Worm (Caenorhabditis elegans) whole organism, L1 larva: ENCODE measurements around the gene str-139.

Source experiments
- C16A3.4 ChIP-seq: fragments of 150-350 bp; optimal IDR thresholded peaks from 2 replicates; lab custom pipeline; 2014; ENCODE audit warnings: missing biosample characterization, missing genetic modification characterization
- F16B12.6 ChIP-seq: fragments of 150-350 bp; optimal IDR thresholded peaks from 2 replicates; lab custom pipeline; 2014; ENCODE audit warnings: missing biosample characterization, missing genetic modification characterization
- alr-1 ChIP-seq: fragments of 200-800 bp; sonication (Bioruptor generic); optimal IDR thresholded peaks from 2 replicates; lab custom pipeline; 2018; ENCODE audit warnings: borderline replicate concordance, mild to moderate bottlenecking, missing genetic modification characterization, missing compliant biosample characterization
- blmp-1 ChIP-seq: fragments of 150-350 bp; optimal IDR thresholded peaks from 2 replicates; lab custom pipeline; 2014; ENCODE audit warnings: missing biosample characterization, missing genetic modification characterization
- ceh-8 ChIP-seq: fragments of 200-800 bp; sonication (Bioruptor generic); optimal IDR thresholded peaks from 2 replicates; lab custom pipeline; 2018; ENCODE audit warnings: mild to moderate bottlenecking, missing genetic modification characterization, moderate library complexity, missing compliant biosample characterization
- dpl-1 ChIP-seq, 3 experiments: fragments of 150-350 bp in 2 of 3; sonication (generic microtip) in 1 of 3; optimal IDR thresholded peaks; 2 replicates each; lab custom pipeline; 2014 to 2017; ENCODE audit warnings: missing biosample characterization in 3 of 3, missing genetic modification characterization in 3 of 3, missing genetic modification reagents in 3 of 3
- efl-1 ChIP-seq, 4 experiments: fragments of 150-350 bp; optimal IDR thresholded peaks in 3 of 4; peaks in 1 of 4; 1 replicate in 1 of 4; 2 replicates in 3 of 4; lab custom pipeline; 2014; ENCODE audit warnings: missing biosample characterization in 2 of 4, missing genetic modification characterization in 2 of 4, missing genetic modification reagents in 2 of 4
- elt-2 ChIP-seq: sonication (generic microtip); optimal IDR thresholded peaks from 2 replicates; lab custom pipeline; 2016; ENCODE audit warnings: missing genetic modification characterization, mild to moderate bottlenecking, inconsistent platforms, missing compliant biosample characterization, missing genetic modification reagents
- elt-3 ChIP-seq, 6 experiments: fragments of 150-350 bp in 1 of 6; sonication (generic microtip); optimal IDR thresholded peaks; 2 replicates each; lab custom pipeline; 2017 to 2018; ENCODE audit warnings: missing biosample characterization in 6 of 6, missing genetic modification characterization in 6 of 6, inconsistent platforms in 1 of 6
- ets-5 ChIP-seq: fragments of 200-800 bp; sonication (Bioruptor generic); IDR thresholded peaks from 2 replicates; pipeline ENCODE4 v1.3.6; 2022; ENCODE audit warnings: missing genetic modification characterization, missing compliant biosample characterization
- fkh-4 ChIP-seq: sonication (generic microtip); optimal IDR thresholded peaks from 2 replicates; lab custom pipeline; 2016; ENCODE audit warnings: missing compliant biosample characterization, missing genetic modification characterization, borderline replicate concordance
- grh-1 ChIP-seq: fragments of 200-800 bp; sonication (Bioruptor generic); IDR thresholded peaks from 2 replicates; pipeline ENCODE4 v1.3.6; 2022; ENCODE audit warnings: missing genetic modification reagents, missing genetic modification characterization, missing compliant biosample characterization
- hlh-4 ChIP-seq: sonication (generic microtip); optimal IDR thresholded peaks from 2 replicates; lab custom pipeline; 2016; ENCODE audit warnings: mild to moderate bottlenecking, missing genetic modification characterization, missing compliant biosample characterization
- hpl-2 ChIP-seq: fragments of 150-350 bp; optimal IDR thresholded peaks from 2 replicates; lab custom pipeline; 2014; ENCODE audit warnings: missing biosample characterization, missing genetic modification reagents, missing genetic modification characterization
- isw-1 ChIP-seq: fragments of 200-800 bp; sonication (Bioruptor generic); IDR thresholded peaks from 2 replicates; pipeline ENCODE4 v1.3.6; 2022; ENCODE audit warnings: missing genetic modification characterization, missing compliant biosample characterization
- jun-1 ChIP-seq: fragments of 150-350 bp; optimal IDR thresholded peaks from 2 replicates; lab custom pipeline; 2014; ENCODE audit warnings: missing biosample characterization, missing genetic modification reagents, missing genetic modification characterization
- lin-39 ChIP-seq: fragments of 150-350 bp; optimal IDR thresholded peaks from 2 replicates; lab custom pipeline; 2014; ENCODE audit warnings: missing biosample characterization, missing genetic modification reagents, missing genetic modification characterization
- lir-3 ChIP-seq: sonication (generic microtip); optimal IDR thresholded peaks from 2 replicates; lab custom pipeline; 2016; ENCODE audit warnings: mild to moderate bottlenecking, missing genetic modification characterization, moderate library complexity, missing compliant biosample characterization; ENCODE audit not compliant: poor library complexity
- mdl-1 ChIP-seq, 2 experiments: fragments of 150-350 bp; optimal IDR thresholded peaks; 2 replicates each; lab custom pipeline; 2014 to 2017; ENCODE audit warnings: missing biosample characterization in 2 of 2, missing genetic modification characterization in 2 of 2, inconsistent platforms in 1 of 2
- nhr-11 ChIP-seq: fragments of 150-350 bp; optimal IDR thresholded peaks from 2 replicates; lab custom pipeline; 2014; ENCODE audit warnings: missing biosample characterization, missing genetic modification characterization
- nhr-12 ChIP-seq: sonication (generic microtip); optimal IDR thresholded peaks from 2 replicates; lab custom pipeline; 2017; ENCODE audit warnings: missing biosample characterization, missing genetic modification characterization
- nhr-19 ChIP-seq: fragments of 200-800 bp; sonication (Bioruptor generic); conservative IDR thresholded peaks from 2 replicates; pipeline ENCODE4 v1.3.6; 2022; ENCODE audit warnings: missing genetic modification characterization, missing compliant biosample characterization
- nhr-237 ChIP-seq: fragments of 150-350 bp; optimal IDR thresholded peaks from 2 replicates; lab custom pipeline; 2014; ENCODE audit warnings: missing biosample characterization, missing genetic modification characterization
- nhr-28 ChIP-seq: fragments of 150-350 bp; optimal IDR thresholded peaks from 2 replicates; lab custom pipeline; 2014; ENCODE audit warnings: missing biosample characterization, missing genetic modification characterization
- nhr-47 ChIP-seq: sonication (generic microtip); optimal IDR thresholded peaks from 2 replicates; lab custom pipeline; 2016; ENCODE audit warnings: mild to moderate bottlenecking, missing genetic modification characterization, moderate library complexity, missing compliant biosample characterization
- nhr-76 ChIP-seq: sonication (generic microtip); optimal IDR thresholded peaks from 2 replicates; lab custom pipeline; 2017; ENCODE audit warnings: missing biosample characterization, missing genetic modification characterization
- nhr-77 ChIP-seq: fragments of 150-350 bp; optimal IDR thresholded peaks from 2 replicates; lab custom pipeline; 2014; ENCODE audit warnings: missing biosample characterization, missing genetic modification characterization
- nhr-84 ChIP-seq: sonication (generic microtip); optimal IDR thresholded peaks from 2 replicates; lab custom pipeline; 2017; ENCODE audit warnings: missing biosample characterization, missing genetic modification characterization
- nhr-85 ChIP-seq: sonication (generic microtip); peaks from one replicate; lab custom pipeline; 2016; ENCODE audit warnings: missing genetic modification characterization, inconsistent platforms, missing compliant biosample characterization
- nhr-90 ChIP-seq: sonication (generic microtip); optimal IDR thresholded peaks from 2 replicates; lab custom pipeline; 2016; ENCODE audit warnings: mild to moderate bottlenecking, missing genetic modification characterization, missing compliant biosample characterization; ENCODE audit not compliant: poor library complexity
- pag-3 ChIP-seq: sonication (generic microtip); optimal IDR thresholded peaks from 2 replicates; lab custom pipeline; 2017; ENCODE audit warnings: missing genetic modification characterization, mild to moderate bottlenecking, missing compliant biosample characterization, antibody characterized with exemption, borderline replicate concordance; ENCODE audit not compliant: insufficient read depth
- snu-23 ChIP-seq: sonication (generic microtip); optimal IDR thresholded peaks from 2 replicates; lab custom pipeline; 2016; ENCODE audit warnings: missing genetic modification characterization, missing compliant biosample characterization
- tbx-2 ChIP-seq: sonication (generic microtip); optimal IDR thresholded peaks from 2 replicates; lab custom pipeline; 2016; ENCODE audit warnings: missing genetic modification characterization, missing compliant biosample characterization
- tlp-1 ChIP-seq: fragments of 150-350 bp; optimal IDR thresholded peaks from 2 replicates; lab custom pipeline; 2014; ENCODE audit warnings: missing biosample characterization, missing genetic modification characterization
- unc-130 ChIP-seq: fragments of 150-350 bp; optimal IDR thresholded peaks from 2 replicates; lab custom pipeline; 2017; ENCODE audit warnings: missing biosample characterization, missing genetic modification characterization, inconsistent platforms
- unc-30 ChIP-seq: sonication (generic microtip); optimal IDR thresholded peaks from 2 replicates; lab custom pipeline; 2017; ENCODE audit warnings: missing biosample characterization, missing genetic modification characterization
- unc-62 ChIP-seq: fragments of 150-350 bp; optimal IDR thresholded peaks from 2 replicates; lab custom pipeline; 2014; ENCODE audit warnings: missing biosample characterization, missing genetic modification reagents, missing genetic modification characterization
- unc-86 ChIP-seq: sonication (generic microtip); optimal IDR thresholded peaks from 2 replicates; lab custom pipeline; 2016; ENCODE audit warnings: missing genetic modification characterization, missing compliant biosample characterization
- unc-98 ChIP-seq: fragments of 200-800 bp; sonication (Bioruptor generic); IDR thresholded peaks from 2 replicates; pipeline ENCODE4 v1.3.6; 2022; ENCODE audit warnings: missing genetic modification characterization, missing compliant biosample characterization
- vab-15 ChIP-seq: sonication (generic microtip); optimal IDR thresholded peaks from 2 replicates; lab custom pipeline; 2017; ENCODE audit warnings: missing genotype, mild to moderate bottlenecking, missing genetic modification characterization, missing compliant biosample characterization
- zag-1 ChIP-seq: fragments of 150-350 bp; optimal IDR thresholded peaks from 2 replicates; lab custom pipeline; 2014; ENCODE audit warnings: missing biosample characterization, missing genetic modification characterization
- ztf-11 ChIP-seq, 2 experiments: sonication (generic microtip); optimal IDR thresholded peaks; 2 replicates each; lab custom pipeline; 2016 to 2017; ENCODE audit warnings: missing genetic modification characterization in 2 of 2, missing biosample characterization in 1 of 2, missing compliant biosample characterization in 1 of 2

Gene str-139

ce11 chrV:8062074-8062473, at the start of gene str-139:
Gene str-139 (minus strand): TSS chrV:8062174.
- TF ChIP-seq nhr-47 (tag; lab: Kevin White, UChicago) = no peak
- TF ChIP-seq unc-86 (tag; lab: Kevin White, UChicago) = no peak
- TF ChIP-seq elt-3 (tag; optimal IDR thresholded peaks at IDR 0.05; lab: Kevin White, UChicago) = no peak
- TF ChIP-seq unc-130 (tag; lab: Kevin White, UChicago) = no peak
- no peak for TF ChIP-seq dpl-1 (GFP tag; optimal IDR thresholded peaks at IDR 0.05; lab: Kevin White, UChicago)
- TF ChIP-seq mdl-1 (tag; optimal IDR thresholded peaks at IDR 0.05; lab: Kevin White, UChicago) = no peak
- TF ChIP-seq zag-1 (tag; lab: Kevin White, UChicago) = no peak
- no peak for TF ChIP-seq nhr-76 (tag; lab: Kevin White, UChicago)
- no peak for TF ChIP-seq jun-1 (tag; lab: Kevin White, UChicago)
- no peak for TF ChIP-seq fkh-4 (tag; lab: Kevin White, UChicago)
- TF ChIP-seq snu-23 (GFP tag; lab: Kevin White, UChicago) = no peak
- TF ChIP-seq unc-30 (tag; lab: Kevin White, UChicago) = no peak
- TF ChIP-seq nhr-85 (tag; lab: Kevin White, UChicago) = no peak
- no peak for TF ChIP-seq unc-62
- TF ChIP-seq nhr-90 (tag; lab: Kevin White, UChicago) = no peak
- TF ChIP-seq nhr-28 = no peak
- TF ChIP-seq nhr-237 (tag; lab: Kevin White, UChicago) = no peak
- no peak for TF ChIP-seq efl-1 (optimal IDR thresholded peaks at IDR 0.05; lab: Kevin White, UChicago)
- no peak for TF ChIP-seq efl-1 (GFP tag; optimal IDR thresholded peaks at IDR 0.05 in 1 of 2; lab: Kevin White, UChicago)
- TF ChIP-seq tlp-1 (tag; lab: Kevin White, UChicago) = no peak
- no peak for TF ChIP-seq F16B12.6 (tag; lab: Kevin White, UChicago)

- TF ChIP-seq nhr-77 (tag; lab: Kevin White, UChicago) (peak; percentile 74), isw-1 (no peak), nhr-19 (GFP tag; lab: Robert Waterston, UW) (no peak), ceh-8 (GFP tag; lab: Kevin White, UChicago) (no peak), hpl-2 (no peak), unc-30 (tag; lab: Kevin White, UChicago) (no peak), tbx-2 (peak; percentile 34), F16B12.6 (tag; lab: Kevin White, UChicago) (no peak), fkh-4 (tag; lab: Kevin White, UChicago) (no peak), grh-1 (GFP tag; lab: Robert Waterston, UW) (no peak)
These were observed 48.8 kb upstream of the str-139 start for ce11 chrV:8110816-8111215.

- no peak for TF ChIP-seq zag-1 (tag; lab: Kevin White, UChicago)
- TF ChIP-seq efl-1 (optimal IDR thresholded peaks at IDR 0.05; lab: Kevin White, UChicago) = no peak
- TF ChIP-seq efl-1 (GFP tag; optimal IDR thresholded peaks at IDR 0.05 in 1 of 2; lab: Kevin White, UChicago) = peak in 1 of 2 experiments; percentile 15
- TF ChIP-seq nhr-84 (tag; lab: Kevin White, UChicago) = no peak
- TF ChIP-seq pag-3 = no peak
- TF ChIP-seq lin-39 (tag; lab: Kevin White, UChicago) = no peak
These were observed 46.7 kb upstream of the str-139 start, which contains the start of gene myo-5 for ce11 chrV:8108670-8109069. Gene myo-5 (plus strand): TSS chrV:8108970.

ce11 chrV:8104473-8104872, 42.5 kb upstream of the str-139 start, which contains the start of gene srlf-16:
Gene srlf-16 (plus strand): TSS chrV:8104773.
- TF ChIP-seq nhr-28 (no peak), nhr-12 (tag; lab: Kevin White, UChicago) (no peak), nhr-11 (tag; lab: Kevin White, UChicago) (no peak), elt-2 (tag; lab: Kevin White, UChicago) (no peak), lir-3 (tag; lab: Kevin White, UChicago) (no peak), unc-30 (tag; lab: Kevin White, UChicago) (no peak), nhr-19 (GFP tag; lab: Robert Waterston, UW) (no peak), blmp-1 (tag; lab: Kevin White, UChicago) (no peak), unc-98 (GFP tag; lab: Robert Waterston, UW) (no peak), isw-1 (no peak), alr-1 (tag; lab: Kevin White, UChicago) (no peak), tlp-1 (tag; lab: Kevin White, UChicago) (no peak), ztf-11 (tag; optimal IDR thresholded peaks at IDR 0.05; lab: Kevin White, UChicago) (no peak), C16A3.4 (tag; lab: Kevin White, UChicago) (no peak), ets-5 (GFP tag; lab: Robert Waterston, UW) (no peak), hlh-4 (tag; lab: Kevin White, UChicago) (no peak), vab-15 (tag; lab: Kevin White, UChicago) (no peak)
- TF ChIP-seq, all 84 proteins: peak for 0
